Fruit fly (Drosophila melanogaster) whole organism, wandering third instar larva: ENCODE measurements around the gene Gycbeta100B.

Experiments used
- Abd-B ChIP-seq: fragments of >200 bp; optimal IDR thresholded peaks from 2 replicates; lab custom pipeline; 2017; ENCODE audit warnings: missing biosample characterization, missing genetic modification characterization
- CG32264 ChIP-seq: fragments of 200-800 bp; sonication (Bioruptor generic); optimal IDR thresholded peaks from 2 replicates; lab custom pipeline; 2016; ENCODE audit warnings: missing biosample characterization, missing genetic modification characterization
- CG9705 ChIP-seq: fragments of 200-800 bp; sonication (Bioruptor generic); optimal IDR thresholded peaks from 2 replicates; lab custom pipeline; 2018; ENCODE audit warnings: missing biosample characterization, mild to moderate bottlenecking, missing genetic modification characterization
- CrebA ChIP-seq: fragments of 200-800 bp; sonication (Bioruptor generic); optimal IDR thresholded peaks from 2 replicates; lab custom pipeline; 2016; ENCODE audit warnings: missing biosample characterization, mild to moderate bottlenecking, missing genetic modification characterization, borderline replicate concordance
- Dfd ChIP-seq: fragments of >200 bp; optimal IDR thresholded peaks from 2 replicates; lab custom pipeline; 2017; ENCODE audit warnings: missing biosample characterization, missing genetic modification characterization
- Dif ChIP-seq: fragments of 200-275, 200-300 bp; sonication (Bioruptor generic); optimal IDR thresholded peaks from 2 replicates; lab custom pipeline; 2018; ENCODE audit warnings: missing biosample characterization, missing genetic modification characterization; ENCODE audit not compliant: partially characterized antibody
- GATAd ChIP-seq: sonication (Bioruptor generic); optimal IDR thresholded peaks from 2 replicates; lab custom pipeline; 2016; ENCODE audit warnings: missing biosample characterization, missing genetic modification characterization
- HLH106 ChIP-seq: fragments of 200-800 bp; optimal IDR thresholded peaks from 3 replicates; lab custom pipeline; 2019; ENCODE audit warnings: missing biosample characterization, mild to moderate bottlenecking, missing genetic modification characterization, moderate library complexity
- Hnf4 ChIP-seq: fragments of 200-800 bp; sonication (Bioruptor generic); optimal IDR thresholded peaks from 2 replicates; lab custom pipeline; 2016; ENCODE audit warnings: missing biosample characterization, mild to moderate bottlenecking, missing genetic modification characterization
- Hr78 ChIP-seq: fragments of >200 bp; optimal IDR thresholded peaks from 2 replicates; lab custom pipeline; 2017; ENCODE audit warnings: missing biosample characterization, missing genetic modification characterization
- Hr83 ChIP-seq: fragments of 200-300 bp; sonication (Bioruptor generic); optimal IDR thresholded peaks from 2 replicates; lab custom pipeline; 2016; ENCODE audit warnings: missing biosample characterization, mild to moderate bottlenecking, missing genetic modification characterization, moderate library complexity; ENCODE audit not compliant: poor library complexity, severe bottlenecking
- Jra ChIP-seq: sonication (Bioruptor generic); optimal IDR thresholded peaks from 2 replicates; lab custom pipeline; 2016; ENCODE audit warnings: missing biosample characterization, missing genetic modification characterization
- Mio ChIP-seq: sonication (Bioruptor generic); optimal IDR thresholded peaks from 2 replicates; lab custom pipeline; 2016; ENCODE audit warnings: missing biosample characterization, missing genetic modification characterization
- Myc ChIP-seq: fragments of >200 bp; optimal IDR thresholded peaks from 2 replicates; lab custom pipeline; 2017
- N ChIP-seq: fragments of >200 bp; optimal IDR thresholded peaks from 2 replicates; lab custom pipeline; 2018; ENCODE audit warnings: missing biosample characterization, missing external identifiers, missing genetic modification characterization
- OdsH ChIP-seq: fragments of 200-800 bp; sonication (Bioruptor generic); optimal IDR thresholded peaks from 2 replicates; lab custom pipeline; 2016; ENCODE audit warnings: missing biosample characterization, mild to moderate bottlenecking, missing genetic modification characterization
- Rel ChIP-seq, 2 experiments: fragments of 200-800 bp; sonication (Bioruptor generic) in 1 of 2; optimal IDR thresholded peaks; 2 replicates in 1 of 2; 3 replicates in 1 of 2; lab custom pipeline; 2016 to 2019; ENCODE audit warnings: mild to moderate bottlenecking in 2 of 2, missing biosample characterization in 2 of 2, missing genetic modification characterization in 2 of 2, moderate library complexity in 1 of 2
- Sp1 ChIP-seq: fragments of 200-800 bp; sonication (Bioruptor generic); optimal IDR thresholded peaks from 3 replicates; lab custom pipeline; 2019; ENCODE audit warnings: missing biosample characterization, mild to moderate bottlenecking, missing genetic modification characterization, moderate library complexity
- Vsx2 ChIP-seq: fragments of 200-300, 225-300 bp; sonication (Bioruptor generic); optimal IDR thresholded peaks from 2 replicates; lab custom pipeline; 2018; ENCODE audit warnings: missing biosample characterization, missing genetic modification characterization; ENCODE audit not compliant: partially characterized antibody
- br ChIP-seq: fragments of 200-800 bp; sonication (Bioruptor generic); optimal IDR thresholded peaks from 2 replicates; lab custom pipeline; 2016; ENCODE audit warnings: missing biosample characterization, missing genetic modification characterization
- brk ChIP-seq: fragments of 200-800 bp; sonication (Bioruptor generic); optimal IDR thresholded peaks from 2 replicates; lab custom pipeline; 2016; ENCODE audit warnings: missing biosample characterization, mild to moderate bottlenecking, missing genetic modification characterization
- dl ChIP-seq, 2 experiments: fragments of 175-275, 200-275 bp in 1 of 2; fragments of 200-275 bp in 1 of 2; sonication (Bioruptor generic); optimal IDR thresholded peaks; lab custom pipeline; 2018; ENCODE audit warnings: mild to moderate bottlenecking in 2 of 2, missing biosample characterization in 2 of 2, missing genetic modification characterization in 2 of 2, moderate library complexity in 2 of 2; ENCODE audit not compliant: partially characterized antibody in 2 of 2, insufficient read depth in 1 of 2
- dmrt93B ChIP-seq: fragments of 200-800 bp; sonication (Bioruptor generic); optimal IDR thresholded peaks from 2 replicates; lab custom pipeline; 2018; ENCODE audit warnings: missing biosample characterization, mild to moderate bottlenecking, missing genetic modification characterization
- dsf ChIP-seq: sonication (Bioruptor generic); optimal IDR thresholded peaks from 2 replicates; lab custom pipeline; 2016; ENCODE audit warnings: missing biosample characterization, missing genetic modification characterization, borderline replicate concordance
- ey ChIP-seq: fragments of 200-800 bp; sonication (Bioruptor generic); optimal IDR thresholded peaks from 2 replicates; lab custom pipeline; 2016; ENCODE audit warnings: missing biosample characterization, missing genetic modification characterization
- foxo ChIP-seq, 2 experiments: fragments of 200-800 bp; sonication (Bioruptor generic); optimal IDR thresholded peaks; 2 replicates in 1 of 2; 3 replicates in 1 of 2; lab custom pipeline; 2016 to 2017; ENCODE audit warnings: missing biosample characterization in 2 of 2, missing genetic modification characterization in 2 of 2
- fru ChIP-seq: fragments of 200-800 bp; sonication (Bioruptor generic); optimal IDR thresholded peaks from 3 replicates; lab custom pipeline; 2016; ENCODE audit warnings: missing biosample characterization, mild to moderate bottlenecking, missing genetic modification characterization
- h ChIP-seq: fragments of 200-800 bp; sonication (Bioruptor generic); optimal IDR thresholded peaks from 3 replicates; lab custom pipeline; 2016; ENCODE audit warnings: missing biosample characterization, mild to moderate bottlenecking, missing genetic modification characterization
- jim ChIP-seq: fragments of 175-275, 200-325 bp; sonication (Bioruptor generic); optimal IDR thresholded peaks from 2 replicates; lab custom pipeline; 2016; ENCODE audit warnings: missing biosample characterization, mild to moderate bottlenecking, missing genetic modification characterization
- lola ChIP-seq: fragments of >200 bp; optimal IDR thresholded peaks from 2 replicates; lab custom pipeline; 2017; ENCODE audit warnings: missing biosample characterization, missing genetic modification characterization
- pan ChIP-seq: fragments of >200 bp; optimal IDR thresholded peaks from 2 replicates; lab custom pipeline; 2017
- psq ChIP-seq: fragments of 200-800 bp; sonication (Bioruptor generic); optimal IDR thresholded peaks from 3 replicates; lab custom pipeline; 2017; ENCODE audit warnings: missing biosample characterization, mild to moderate bottlenecking, missing genetic modification characterization, moderate library complexity
- rgr ChIP-seq: fragments of 200-800 bp; sonication (Bioruptor generic); optimal IDR thresholded peaks from 3 replicates; lab custom pipeline; 2016; ENCODE audit warnings: missing biosample characterization, mild to moderate bottlenecking, missing genetic modification characterization
- sage ChIP-seq: fragments of 200-800 bp; sonication (Bioruptor generic); optimal IDR thresholded peaks from 2 replicates; lab custom pipeline; 2016; ENCODE audit warnings: missing biosample characterization, mild to moderate bottlenecking, missing genetic modification characterization
- sv ChIP-seq: fragments of 200-800 bp; sonication (Bioruptor generic); optimal IDR thresholded peaks from 3 replicates; lab custom pipeline; 2016; ENCODE audit warnings: missing biosample characterization, missing genetic modification characterization
- tai ChIP-seq: sonication (Bioruptor generic); optimal IDR thresholded peaks from 2 replicates; lab custom pipeline; 2016; ENCODE audit warnings: missing biosample characterization, missing genetic modification characterization
- usp ChIP-seq: fragments of >200 bp; optimal IDR thresholded peaks from 2 replicates; lab custom pipeline; 2017; ENCODE audit warnings: missing biosample characterization, missing genetic modification characterization
- woc ChIP-seq: sonication (Bioruptor generic); optimal IDR thresholded peaks from 2 replicates; lab custom pipeline; 2016; ENCODE audit warnings: missing biosample characterization, mild to moderate bottlenecking, missing genetic modification characterization

Gycbeta100B gene

dm6 chr3R:31222125-31222889 lies 88.1 kb downstream of the Gycbeta100B start:
- TF ChIP-seq Myc (lab: Kevin White, UChicago) (no peak), Hr83 (no peak), dmrt93B (GFP tag; lab: Kevin White, UChicago) (peak; percentile 47), N (GFP tag; lab: Kevin White, UChicago) (no peak), woc (peak; percentile 50), foxo (GFP tag; optimal IDR thresholded peaks at IDR 0.05; lab: Kevin White, UChicago) (peak in 1 of 2 experiments; percentile 77), Hnf4 (peak; percentile 46), Dif (GFP tag; lab: Kevin White, UChicago) (no peak), OdsH (GFP tag; lab: Kevin White, UChicago) (peak; percentile 61), ey (peak; percentile 72), GATAd (GFP tag; lab: Kevin White, UChicago) (no peak), Vsx2 (GFP tag; lab: Kevin White, UChicago) (no peak), CG32264 (GFP tag; lab: Kevin White, UChicago) (peak; percentile 8), HLH106 (tag; lab: Kevin White, UChicago) (peak; percentile 58), Dfd (GFP tag; lab: Kevin White, UChicago) (no peak), Sp1 (peak; percentile 60), Mio (no peak), tai (GFP tag; lab: Kevin White, UChicago) (no peak), lola (no peak), jim (GFP tag; lab: Kevin White, UChicago) (no peak), usp (GFP tag; lab: Kevin White, UChicago) (no peak), rgr (GFP tag; lab: Kevin White, UChicago) (peak; percentile 72), Abd-B (GFP tag; lab: Kevin White, UChicago) (no peak), Jra (GFP tag; lab: Kevin White, UChicago) (no peak), dl (GFP tag; optimal IDR thresholded peaks at IDR 0.05; lab: Kevin White, UChicago; ENCODE audit: insufficient read depth in 1 of 2, partially characterized antibody in 2 of 2) (no peak), Rel (GFP tag; optimal IDR thresholded peaks at IDR 0.05; lab: Kevin White, UChicago) (no peak), Rel (tag; optimal IDR thresholded peaks at IDR 0.05; lab: Kevin White, UChicago) (no peak), Hr78 (GFP tag; lab: Kevin White, UChicago) (no peak), pan (no peak), sage (no peak), CG9705 (GFP tag; lab: Kevin White, UChicago) (peak; percentile 20), CrebA (GFP tag; lab: Kevin White, UChicago) (no peak), br (GFP tag; lab: Kevin White, UChicago) (peak; percentile 70), h (peak; percentile 83), fru (GFP tag; lab: Kevin White, UChicago) (peak; percentile 80), dsf (no peak), brk (GFP tag; lab: Kevin White, UChicago) (no peak), psq (GFP tag; lab: Kevin White, UChicago) (peak; percentile 49), sv (GFP tag; lab: Kevin White, UChicago) (peak; percentile 56)

- TF ChIP-seq CG32264 (GFP tag; lab: Kevin White, UChicago) (no peak), h (no peak), Sp1 (no peak), psq (GFP tag; lab: Kevin White, UChicago) (no peak), Hr78 (GFP tag; lab: Kevin White, UChicago) (no peak), sv (GFP tag; lab: Kevin White, UChicago) (no peak), Dfd (GFP tag; lab: Kevin White, UChicago) (no peak), rgr (GFP tag; lab: Kevin White, UChicago) (no peak), Hr83 (no peak)
These were observed 88.8 kb downstream of the Gycbeta100B start for dm6 chr3R:31222890-31223569.
